Fruit fly (Drosophila melanogaster): ENCODE results near the gene RnrL.
A peak's percentile ranks its signal among the peaks of the same experiment; 100 is the strongest.

The RnrL gene

DNA sequence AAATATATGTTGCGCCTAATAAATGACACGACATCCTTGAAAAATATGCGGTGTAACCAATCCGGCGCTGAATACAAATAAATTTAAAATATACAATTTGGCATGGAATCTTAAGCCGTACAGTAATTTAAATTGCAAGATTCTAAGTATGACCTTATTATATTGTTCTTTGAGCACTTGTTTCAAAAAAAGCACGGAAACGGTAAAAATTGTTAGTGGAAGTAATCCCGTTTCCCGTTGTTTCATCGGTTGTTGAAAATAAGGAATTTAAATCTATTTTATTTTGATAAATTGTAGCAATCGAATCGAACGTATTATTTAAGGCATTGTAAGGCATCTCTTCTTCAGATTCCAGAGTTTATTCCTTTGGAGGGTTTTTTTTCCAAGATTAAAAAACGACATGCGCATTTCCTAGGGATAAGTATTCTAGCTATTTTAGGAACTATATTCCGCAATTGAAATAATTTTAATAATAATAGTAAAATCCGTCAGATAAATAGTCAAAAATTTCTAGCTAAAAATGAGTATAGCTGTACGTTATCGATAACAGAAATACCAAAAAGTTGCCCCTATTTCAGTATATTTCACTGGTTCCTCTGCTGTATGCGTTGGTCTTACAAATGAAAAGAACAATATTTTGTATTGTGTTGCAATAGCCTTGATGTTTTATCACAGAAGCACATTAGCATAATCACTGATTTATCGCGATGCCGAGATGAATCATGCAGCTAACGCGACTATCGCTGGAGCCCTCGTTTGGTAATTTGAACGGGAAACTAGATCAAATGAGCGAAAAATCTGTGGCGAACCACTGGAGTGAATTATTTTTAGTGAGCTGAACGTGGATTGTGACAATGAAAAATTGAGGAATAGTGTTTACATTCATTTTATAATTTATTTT lies 5.6 kb upstream of the RnrL start, which contains the start of gene GATAd (continued):
- TF ChIP-seq CG13624 (GFP tag; optimal IDR thresholded peaks at IDR 0.05) (no peak), Dll (GFP tag; IDR thresholded peaks at IDR 0.05; ENCODE audit: partially characterized antibody) (no peak), kah (GFP tag; optimal IDR thresholded peaks at IDR 0.05) (no peak), mam (GFP tag; optimal IDR thresholded peaks at IDR 0.05) (peak; percentile 14), exex (tag; optimal IDR thresholded peaks at IDR 0.05) (peak; percentile 18), her (GFP tag; optimal IDR thresholded peaks at IDR 0.05) (no peak), gcm2 (GFP tag; optimal IDR thresholded peaks at IDR 0.05) (no peak), HmgZ (tag; optimal IDR thresholded peaks at IDR 0.05) (peak; percentile 51), CG11723 (GFP tag; optimal IDR thresholded peaks at IDR 0.05) (no peak), CG2120 (GFP tag; optimal IDR thresholded peaks at IDR 0.05) (peak; percentile 9), CG11560 (tag; IDR thresholded peaks at IDR 0.05) (no peak), CG42726 (GFP tag; IDR thresholded peaks at IDR 0.05; ENCODE audit: partially characterized antibody) (no peak), NC2β (GFP tag; optimal IDR thresholded peaks at IDR 0.05) (no peak), Six4 (GFP tag; optimal IDR thresholded peaks at IDR 0.05) (no peak), Rfx (GFP tag; IDR thresholded peaks at IDR 0.05) (no peak), Abd-B (GFP tag; optimal IDR thresholded peaks at IDR 0.05) (no peak), klu (GFP tag; IDR thresholded peaks at IDR 0.05) (no peak), CG7271 (tag; optimal IDR thresholded peaks at IDR 0.05) (no peak), grn (GFP tag; optimal IDR thresholded peaks at IDR 0.05) (no peak), pan (optimal IDR thresholded peaks at IDR 0.05) (no peak), pan (GFP tag; optimal IDR thresholded peaks at IDR 0.05 in 1 of 2, IDR thresholded peaks at IDR 0.05 in 1 of 2) (no peak), Hmr (GFP tag; optimal IDR thresholded peaks at IDR 0.05) (no peak), nerfin-2 (GFP tag; IDR thresholded peaks at IDR 0.05; ENCODE audit: partially characterized antibody) (no peak), CG10543 (GFP tag; optimal IDR thresholded peaks at IDR 0.05) (peak; percentile 19), lilli (GFP tag; optimal IDR thresholded peaks at IDR 0.05) (peak; percentile 16), Ets97D (GFP tag; optimal IDR thresholded peaks at IDR 0.05) (no peak), luna (GFP tag; optimal IDR thresholded peaks at IDR 0.05) (no peak), toy (GFP tag; IDR thresholded peaks at IDR 0.05) (no peak), C15 (GFP tag; IDR thresholded peaks at IDR 0.05) (no peak), NC2α (GFP tag; optimal IDR thresholded peaks at IDR 0.05) (no peak), CG6765 (GFP tag; optimal IDR thresholded peaks at IDR 0.05) (no peak), repo (GFP tag; optimal IDR thresholded peaks at IDR 0.05) (no peak), trh (GFP tag; optimal IDR thresholded peaks at IDR 0.05) (no peak), MTF-1 (GFP tag; optimal IDR thresholded peaks at IDR 0.05; ENCODE audit: borderline replicate concordance) (no peak), salm (tag; optimal IDR thresholded peaks at IDR 0.05) (no peak), Vsx1 (GFP tag; optimal IDR thresholded peaks at IDR 0.05) (no peak), slp2 (GFP tag; optimal IDR thresholded peaks at IDR 0.05) (no peak), CG1233 (GFP tag; optimal IDR thresholded peaks at IDR 0.05) (no peak), CG16863 (GFP tag; optimal IDR thresholded peaks at IDR 0.05) (no peak), CG13424 (tag; optimal IDR thresholded peaks at IDR 0.05) (peak; percentile 21), ERR (GFP tag; optimal IDR thresholded peaks at IDR 0.05) (no peak), Gug (GFP tag; IDR thresholded peaks at IDR 0.05) (no peak), crp (GFP tag; optimal IDR thresholded peaks at IDR 0.05) (no peak), CG3838 (GFP tag; optimal IDR thresholded peaks at IDR 0.05) (no peak), CG4360 (GFP tag; IDR thresholded peaks at IDR 0.05) (no peak), CG11247 (GFP tag; IDR thresholded peaks at IDR 0.05) (no peak), ap (GFP tag; IDR thresholded peaks at IDR 0.05) (no peak), pnt (GFP tag; optimal IDR thresholded peaks at IDR 0.05) (no peak), CG3281 (GFP tag; optimal IDR thresholded peaks at IDR 0.05) (no peak), Spps (tag; optimal IDR thresholded peaks at IDR 0.05) (no peak)

Data from whole organism, embryonic.